Fruit fly (Drosophila melanogaster) whole organism, prepupa: Measurements from ENCODE around the gene Muc14A.

Source experiments
- Blimp-1 ChIP-seq: fragments of 200-800 bp; sonication (Bioruptor generic); optimal IDR thresholded peaks from 3 replicates; lab custom pipeline; 2017; ENCODE audit warnings: missing biosample characterization, missing genetic modification characterization, mild to moderate bottlenecking, moderate library complexity, missing genetic modification reagents
- CG10631 ChIP-seq: fragments of 200-800 bp; sonication (Bioruptor generic); optimal IDR thresholded peaks from 2 replicates; lab custom pipeline; 2016; ENCODE audit warnings: missing biosample characterization, missing genetic modification characterization
- CG10669 ChIP-seq: fragments of 200-800 bp; sonication (Bioruptor generic); optimal IDR thresholded peaks from 3 replicates; lab custom pipeline; 2018; ENCODE audit warnings: missing biosample characterization, mild to moderate bottlenecking, missing genetic modification characterization, moderate library complexity
- CG11762 ChIP-seq: fragments of 200-800 bp; sonication (Bioruptor generic); optimal IDR thresholded peaks from 3 replicates; lab custom pipeline; 2016; ENCODE audit warnings: missing biosample characterization, missing genetic modification characterization; ENCODE audit not compliant: insufficient read depth
- CG11902 ChIP-seq: fragments of 200-800 bp; sonication (Bioruptor generic); optimal IDR thresholded peaks from 3 replicates; lab custom pipeline; 2016; ENCODE audit warnings: missing biosample characterization, missing genetic modification characterization
- CG15336 ChIP-seq: fragments of 200-800 bp; sonication (Bioruptor generic); IDR thresholded peaks from 2 replicates; pipeline ENCODE4 v1.3.6; 2022; ENCODE audit warnings: missing biosample characterization, missing genetic modification characterization
- CG16779 ChIP-seq: fragments of 200-800 bp; sonication (Bioruptor generic); optimal IDR thresholded peaks from 3 replicates; lab custom pipeline; 2017; ENCODE audit warnings: missing biosample characterization, mild to moderate bottlenecking, missing genetic modification characterization
- CG3032 ChIP-seq: fragments of 200-800 bp; optimal IDR thresholded peaks from 2 replicates; lab custom pipeline; 2019; ENCODE audit warnings: missing biosample characterization, mild to moderate bottlenecking, missing genetic modification characterization, moderate library complexity
- CG31627 ChIP-seq: fragments of 200-800 bp; sonication (Bioruptor generic); optimal IDR thresholded peaks from 3 replicates; lab custom pipeline; 2016; ENCODE audit warnings: missing biosample characterization, missing genetic modification characterization
- CG32006 ChIP-seq: fragments of 200-800 bp; sonication (Bioruptor generic); optimal IDR thresholded peaks from 3 replicates; lab custom pipeline; 2017; ENCODE audit warnings: missing biosample characterization, mild to moderate bottlenecking, missing genetic modification characterization
- CG3919 ChIP-seq: fragments of 200-800 bp; sonication (Bioruptor generic); optimal IDR thresholded peaks from 3 replicates; lab custom pipeline; 2016; ENCODE audit warnings: missing biosample characterization, missing genetic modification characterization
- CG4318 ChIP-seq: fragments of 200-800 bp; sonication (Bioruptor generic); optimal IDR thresholded peaks from 3 replicates; lab custom pipeline; 2017; ENCODE audit warnings: missing biosample characterization, mild to moderate bottlenecking, missing genetic modification characterization
- CG6276 ChIP-seq: fragments of 200-800 bp; sonication (Bioruptor generic); optimal IDR thresholded peaks from 2 replicates; lab custom pipeline; 2017; ENCODE audit warnings: missing biosample characterization, mild to moderate bottlenecking, missing genetic modification characterization
- CG6854 ChIP-seq: fragments of 200-800 bp; sonication (Bioruptor generic); optimal IDR thresholded peaks from 2 replicates; lab custom pipeline; 2017; ENCODE audit warnings: missing biosample characterization, mild to moderate bottlenecking, missing genetic modification characterization
- CG7368 ChIP-seq: fragments of 200-800 bp; sonication (Bioruptor generic); optimal IDR thresholded peaks from 3 replicates; lab custom pipeline; 2016; ENCODE audit warnings: missing biosample characterization, missing genetic modification characterization
- CG8319 ChIP-seq: fragments of 200-800 bp; sonication (Bioruptor generic); optimal IDR thresholded peaks from 3 replicates; lab custom pipeline; 2016; ENCODE audit warnings: missing biosample characterization, missing genetic modification characterization
- CG8632 ChIP-seq: fragments of 200-800 bp; sonication (Bioruptor generic); optimal IDR thresholded peaks from 3 replicates; lab custom pipeline; 2016; ENCODE audit warnings: missing biosample characterization, missing genetic modification characterization
- Eip78C ChIP-seq: fragments of 200-800 bp; sonication (Bioruptor generic); peaks from one replicate; lab custom pipeline; 2016; ENCODE audit warnings: missing biosample characterization, missing genetic modification characterization
- Eip93F ChIP-seq: fragments of 200-800 bp; sonication (Bioruptor generic); optimal IDR thresholded peaks from 2 replicates; lab custom pipeline; 2016; ENCODE audit warnings: missing biosample characterization, mild to moderate bottlenecking, missing genetic modification characterization
- Ets21C ChIP-seq: fragments of 200-800 bp; sonication (Bioruptor generic); optimal IDR thresholded peaks from 3 replicates; lab custom pipeline; 2016; ENCODE audit warnings: missing biosample characterization, missing genetic modification characterization
- Ets96B ChIP-seq: fragments of 200-800 bp; optimal IDR thresholded peaks from 2 replicates; lab custom pipeline; 2019; ENCODE audit warnings: missing biosample characterization, mild to moderate bottlenecking, missing genetic modification characterization, moderate library complexity
- Hr39 ChIP-seq: fragments of 200-800 bp; sonication (Bioruptor generic); optimal IDR thresholded peaks from 2 replicates; lab custom pipeline; 2016; ENCODE audit warnings: missing biosample characterization, missing genetic modification characterization
- Hr4 ChIP-seq: fragments of 200-800 bp; sonication (Bioruptor generic); optimal IDR thresholded peaks from 3 replicates; lab custom pipeline; 2016; ENCODE audit warnings: missing biosample characterization, missing genetic modification characterization
- Lpt ChIP-seq: fragments of 200-800 bp; sonication (Bioruptor generic); optimal IDR thresholded peaks from 3 replicates; lab custom pipeline; 2016; ENCODE audit warnings: missing biosample characterization, missing genetic modification characterization
- Met ChIP-seq: fragments of 200-800 bp; sonication (Bioruptor generic); optimal IDR thresholded peaks from 3 replicates; lab custom pipeline; 2016; ENCODE audit warnings: missing biosample characterization, missing genetic modification characterization
- OdsH ChIP-seq: fragments of 200-800 bp; sonication (Bioruptor generic); optimal IDR thresholded peaks from 3 replicates; lab custom pipeline; 2016; ENCODE audit warnings: missing biosample characterization, missing genetic modification characterization
- Smox ChIP-seq: fragments of 200-800 bp; sonication (Bioruptor generic); optimal IDR thresholded peaks from 3 replicates; lab custom pipeline; 2016; ENCODE audit warnings: missing biosample characterization, missing genetic modification characterization
- Sox14 ChIP-seq: fragments of 200-800 bp; sonication (Bioruptor generic); optimal IDR thresholded peaks from 3 replicates; lab custom pipeline; 2016; ENCODE audit warnings: missing biosample characterization, missing genetic modification characterization
- achi ChIP-seq: fragments of 200-800 bp; sonication (Bioruptor generic); optimal IDR thresholded peaks from 3 replicates; lab custom pipeline; 2016; ENCODE audit warnings: missing biosample characterization, missing genetic modification characterization
- acj6 ChIP-seq: fragments of 200-800 bp; sonication (Bioruptor generic); optimal IDR thresholded peaks from 3 replicates; lab custom pipeline; 2016; ENCODE audit warnings: missing biosample characterization, missing genetic modification characterization
- cyc ChIP-seq: fragments of 200-800 bp; sonication (Bioruptor generic); optimal IDR thresholded peaks from 3 replicates; lab custom pipeline; 2016; ENCODE audit warnings: missing biosample characterization, missing genetic modification characterization
- dac ChIP-seq: fragments of 200-800 bp; sonication (Bioruptor generic); optimal IDR thresholded peaks from 2 replicates; lab custom pipeline; 2017; ENCODE audit warnings: missing biosample characterization, mild to moderate bottlenecking, missing genetic modification characterization
- esn ChIP-seq: fragments of 200-800 bp; sonication (Bioruptor generic); optimal IDR thresholded peaks from 2 replicates; lab custom pipeline; 2016; ENCODE audit warnings: missing biosample characterization, mild to moderate bottlenecking, missing genetic modification characterization, moderate library complexity
- fd85E ChIP-seq: fragments of 200-800 bp; sonication (Bioruptor generic); optimal IDR thresholded peaks from 3 replicates; lab custom pipeline; 2016; ENCODE audit warnings: missing biosample characterization, missing genetic modification characterization
- fkh ChIP-seq: fragments of 200-800 bp; sonication (Bioruptor generic); optimal IDR thresholded peaks from 3 replicates; lab custom pipeline; 2017; ENCODE audit warnings: missing biosample characterization, mild to moderate bottlenecking, missing genetic modification characterization, moderate library complexity
- lz ChIP-seq: fragments of 200-800 bp; sonication (Bioruptor generic); optimal IDR thresholded peaks from 3 replicates; lab custom pipeline; 2016; ENCODE audit warnings: missing biosample characterization, missing genetic modification characterization
- net ChIP-seq: fragments of 200-800 bp; sonication (Bioruptor generic); optimal IDR thresholded peaks from 3 replicates; lab custom pipeline; 2016; ENCODE audit warnings: missing biosample characterization, missing genetic modification characterization
- pdm3 ChIP-seq: fragments of 200-800 bp; sonication (Bioruptor generic); optimal IDR thresholded peaks from 3 replicates; lab custom pipeline; 2016; ENCODE audit warnings: missing biosample characterization, missing genetic modification characterization
- salr ChIP-seq, 2 experiments: fragments of 200-800 bp; sonication (Bioruptor generic); optimal IDR thresholded peaks; 3 replicates each; lab custom pipeline; 2016 to 2018; ENCODE audit warnings: missing biosample characterization in 2 of 2, missing genetic modification characterization in 2 of 2, mild to moderate bottlenecking in 1 of 2
- spab ChIP-seq: fragments of 200-800 bp; sonication (Bioruptor generic); optimal IDR thresholded peaks from 2 replicates; lab custom pipeline; 2017; ENCODE audit warnings: missing biosample characterization, mild to moderate bottlenecking, missing genetic modification characterization, missing genetic modification reagents
- ss ChIP-seq, 2 experiments: fragments of 200-800 bp; sonication (Bioruptor generic); optimal IDR thresholded peaks; 2 replicates in 1 of 2; 3 replicates in 1 of 2; lab custom pipeline; 2017 to 2018; ENCODE audit warnings: mild to moderate bottlenecking in 2 of 2, missing biosample characterization in 2 of 2, missing genetic modification characterization in 2 of 2, moderate library complexity in 1 of 2
- svp ChIP-seq: fragments of 200-800 bp; sonication (Bioruptor generic); peaks from one replicate; lab custom pipeline; 2016; ENCODE audit warnings: missing biosample characterization, missing genetic modification characterization

Muc14A gene

dm6 chrX:16085865-16086592 lies 77.1 kb downstream of the Muc14A start (continued):
- TF ChIP-seq CG6276 (GFP tag; lab: Kevin White, UChicago) (no peak), fkh (GFP tag; lab: Kevin White, UChicago) (no peak), Sox14 (GFP tag; lab: Kevin White, UChicago) (no peak), acj6 (GFP tag; lab: Kevin White, UChicago) (peak; percentile 47), CG8319 (peak; percentile 13), lz (GFP tag; lab: Kevin White, UChicago) (peak; percentile 32), salr (GFP tag; optimal IDR thresholded peaks at IDR 0.05; lab: Kevin White, UChicago) (no peak), CG11762 (no peak), spab (GFP tag; lab: Kevin White, UChicago) (peak; percentile 24), CG6854 (no peak), Eip93F (no peak), Ets96B (no peak), Smox (GFP tag; lab: Kevin White, UChicago) (no peak), dac (GFP tag; lab: Kevin White, UChicago) (no peak), Hr39 (GFP tag; lab: Kevin White, UChicago) (no peak), achi (GFP tag; lab: Kevin White, UChicago) (no peak), pdm3 (GFP tag; lab: Kevin White, UChicago) (peak; percentile 47), fd85E (GFP tag; lab: Kevin White, UChicago) (no peak), CG11902 (no peak), CG3919 (GFP tag; lab: Kevin White, UChicago) (no peak), cyc (peak; percentile 8), Ets21C (GFP tag; lab: Kevin White, UChicago) (no peak), CG16779 (tag; lab: Kevin White, UChicago) (no peak), CG10631 (GFP tag; lab: Kevin White, UChicago) (peak; percentile 34), esn (GFP tag; lab: Kevin White, UChicago) (peak; percentile 14), CG32006 (GFP tag; lab: Kevin White, UChicago) (no peak), CG7368 (GFP tag; lab: Kevin White, UChicago) (no peak), CG4318 (peak; percentile 32), OdsH (GFP tag; lab: Kevin White, UChicago) (peak; percentile 52), CG31627 (GFP tag; lab: Kevin White, UChicago) (no peak), CG10669 (GFP tag; lab: Kevin White, UChicago) (no peak), net (GFP tag; lab: Kevin White, UChicago) (no peak), Blimp-1 (GFP tag; lab: Kevin White, UChicago) (no peak), CG8632 (GFP tag; lab: Kevin White, UChicago) (peak; percentile 10), CG3032 (no peak), Hr4 (GFP tag; lab: Kevin White, UChicago) (peak; percentile 49), Eip78C (GFP tag; lab: Kevin White, UChicago) (peak; percentile 85), Lpt (GFP tag; lab: Kevin White, UChicago) (no peak), svp (GFP tag; lab: Kevin White, UChicago) (no peak), Met (GFP tag; lab: Kevin White, UChicago) (no peak), CG15336 (GFP tag; lab: Robert Waterston, UW) (peak; percentile 50; the same call in 1 of the 2 replicates)

- TF ChIP-seq ss (GFP tag; optimal IDR thresholded peaks at IDR 0.05; lab: Kevin White, UChicago) (no peak), svp (GFP tag; lab: Kevin White, UChicago) (peak; percentile 47)
Measured at dm6 chrX:16087496-16087895, 78.6 kb downstream of the Muc14A start.
